Fruit fly (Drosophila melanogaster) whole organism, embryonic: ENCODE results near the gene CG6749.
A peak's percentile ranks its signal among the peaks of the same experiment; 100 is the strongest.

Source experiments
- CG10147 ChIP-seq: fragments of 200-800 bp; sonication (Bioruptor generic); optimal IDR thresholded peaks from 2 replicates; lab custom pipeline; 2019; ENCODE audit warnings: missing biosample characterization, mild to moderate bottlenecking, missing genetic modification characterization, moderate library complexity
- CG10321 ChIP-seq: fragments of 200-800 bp; sonication (Bioruptor generic); IDR thresholded peaks from 2 replicates; pipeline ENCODE4 v1.3.6; 2022; ENCODE audit warnings: missing biosample characterization, missing genetic modification characterization
- CG11247 ChIP-seq: fragments of 200-800 bp; sonication (Bioruptor generic); IDR thresholded peaks from 2 replicates; pipeline ENCODE4 v1.3.6; 2022; ENCODE audit warnings: missing biosample characterization, missing genetic modification characterization
- CG12071 ChIP-seq: fragments of 200-800 bp; sonication (Bioruptor generic); optimal IDR thresholded peaks from 3 replicates; lab custom pipeline; 2018; ENCODE audit warnings: missing biosample characterization, mild to moderate bottlenecking, missing genetic modification characterization
- CG12236 ChIP-seq: fragments of 200-800 bp; sonication (Bioruptor generic); optimal IDR thresholded peaks from 2 replicates; lab custom pipeline; 2016; ENCODE audit warnings: missing biosample characterization, missing genetic modification characterization
- CG15073 ChIP-seq: fragments of 200-800 bp; sonication (Bioruptor generic); optimal IDR thresholded peaks from 2 replicates; lab custom pipeline; 2016; ENCODE audit warnings: missing biosample characterization, missing genetic modification characterization
- CG1529 ChIP-seq: fragments of 200-800 bp; sonication (Bioruptor generic); optimal IDR thresholded peaks from 3 replicates; lab custom pipeline; 2018; ENCODE audit warnings: missing biosample characterization, missing genetic modification characterization
- CG18619 ChIP-seq: fragments of 200-800 bp; sonication (Bioruptor generic); optimal IDR thresholded peaks from 3 replicates; lab custom pipeline; 2017; ENCODE audit warnings: missing biosample characterization, mild to moderate bottlenecking, missing genetic modification characterization
- CG2120 ChIP-seq: fragments of 200-800 bp; sonication (Bioruptor generic); optimal IDR thresholded peaks from 3 replicates; lab custom pipeline; 2016; ENCODE audit warnings: missing biosample characterization, missing genetic modification characterization
- CG31388 ChIP-seq: fragments of 200-800 bp; sonication (Bioruptor generic); optimal IDR thresholded peaks from 2 replicates; lab custom pipeline; 2016; ENCODE audit warnings: missing biosample characterization, missing genetic modification characterization
- CG3163 ChIP-seq: fragments of 200-800 bp; sonication (Bioruptor generic); optimal IDR thresholded peaks from 3 replicates; lab custom pipeline; 2016; ENCODE audit warnings: missing biosample characterization, missing genetic modification characterization
- CG32767 ChIP-seq: fragments of 200-800 bp; sonication (Bioruptor generic); IDR thresholded peaks from 2 replicates; pipeline ENCODE4 v1.3.6; 2022; ENCODE audit warnings: missing biosample characterization, missing genetic modification characterization
- CG32772 ChIP-seq: fragments of 200-800 bp; sonication (Bioruptor generic); IDR thresholded peaks from 2 replicates; pipeline ENCODE4 v1.3.6; 2022; ENCODE audit warnings: missing biosample characterization, missing genetic modification characterization
- CG3838 ChIP-seq: fragments of 200-800 bp; sonication (Bioruptor generic); optimal IDR thresholded peaks from 3 replicates; lab custom pipeline; 2016; ENCODE audit warnings: missing biosample characterization, missing genetic modification characterization
- CG4617 ChIP-seq: fragments of 200-800 bp; sonication (Bioruptor generic); optimal IDR thresholded peaks from 3 replicates; lab custom pipeline; 2016; ENCODE audit warnings: missing biosample characterization, missing genetic modification characterization, borderline replicate concordance
- CG4854 ChIP-seq: fragments of 200-800 bp; sonication (Bioruptor generic); optimal IDR thresholded peaks from 2 replicates; lab custom pipeline; 2016; ENCODE audit warnings: missing biosample characterization, missing genetic modification characterization, inconsistent platforms
- CG6272 ChIP-seq: fragments of 200-800 bp; sonication (Bioruptor generic); IDR thresholded peaks from 2 replicates; pipeline ENCODE4 v1.3.6; 2022; ENCODE audit warnings: missing biosample characterization, missing genetic modification characterization
- CG6689 ChIP-seq: fragments of 200-800 bp; sonication (Bioruptor generic); IDR thresholded peaks from 2 replicates; pipeline ENCODE4 v1.3.6; 2022; ENCODE audit warnings: missing biosample characterization, missing genetic modification characterization
- CG7556 ChIP-seq: fragments of 200-800 bp; sonication (Bioruptor generic); optimal IDR thresholded peaks from 2 replicates; lab custom pipeline; 2017; ENCODE audit warnings: missing biosample characterization, mild to moderate bottlenecking, missing genetic modification characterization
- CG8089 ChIP-seq: fragments of 200-800 bp; sonication (Bioruptor generic); optimal IDR thresholded peaks from 3 replicates; lab custom pipeline; 2016; ENCODE audit warnings: missing biosample characterization, missing genetic modification characterization
- CG8924 ChIP-seq: fragments of 200-800 bp; optimal IDR thresholded peaks from 3 replicates; lab custom pipeline; 2019; ENCODE audit warnings: missing biosample characterization, mild to moderate bottlenecking, missing genetic modification characterization, moderate library complexity
- HLH54F ChIP-seq: fragments of 200-800 bp; sonication (Bioruptor generic); optimal IDR thresholded peaks from 3 replicates; lab custom pipeline; 2016; ENCODE audit warnings: missing biosample characterization, missing genetic modification characterization
- HmgD ChIP-seq: fragments of 200-800 bp; sonication (Bioruptor generic); optimal IDR thresholded peaks from 3 replicates; lab custom pipeline; 2016; ENCODE audit warnings: missing biosample characterization, missing genetic modification characterization
- Hr3 ChIP-seq: fragments of 200-800 bp; sonication (Bioruptor generic); optimal IDR thresholded peaks from 3 replicates; lab custom pipeline; 2016; ENCODE audit warnings: missing biosample characterization, missing genetic modification characterization
- Nf-YC ChIP-seq: fragments of 200-800 bp; optimal IDR thresholded peaks from 3 replicates; lab custom pipeline; 2019; ENCODE audit warnings: missing biosample characterization, mild to moderate bottlenecking, missing genetic modification characterization, moderate library complexity
- Rx ChIP-seq: fragments of 200-800 bp; sonication (Bioruptor generic); IDR thresholded peaks from 2 replicates; pipeline ENCODE4 v1.3.6; 2022; ENCODE audit warnings: missing biosample characterization, missing genetic modification characterization
- Tbp ChIP-seq: fragments of >200 bp; optimal IDR thresholded peaks from 2 replicates; lab custom pipeline; 2018; ENCODE audit warnings: missing biosample characterization, missing genetic modification characterization
- abd-A ChIP-seq: fragments of 200-800 bp; sonication (Bioruptor generic); optimal IDR thresholded peaks from 3 replicates; lab custom pipeline; 2019; ENCODE audit warnings: missing biosample characterization, mild to moderate bottlenecking, missing genetic modification characterization, moderate library complexity
- amos ChIP-seq: fragments of 200-800 bp; sonication (Bioruptor generic); IDR thresholded peaks from 2 replicates; pipeline ENCODE4 v1.3.6; 2022; ENCODE audit warnings: missing biosample characterization, missing genetic modification characterization; ENCODE audit not compliant: partially characterized antibody
- aop ChIP-seq: fragments of 200-800 bp; sonication (Bioruptor generic); IDR thresholded peaks from 2 replicates; pipeline ENCODE4 v1.3.6; 2022; ENCODE audit warnings: missing biosample characterization, missing genetic modification characterization
- az2 ChIP-seq: fragments of 200-800 bp; sonication (Bioruptor generic); optimal IDR thresholded peaks from 3 replicates; lab custom pipeline; 2016; ENCODE audit warnings: missing biosample characterization, missing genetic modification characterization
- cg ChIP-seq: fragments of 200-800 bp; sonication (Bioruptor generic); optimal IDR thresholded peaks from 3 replicates; lab custom pipeline; 2019; ENCODE audit warnings: missing biosample characterization, mild to moderate bottlenecking, missing genetic modification characterization, moderate library complexity
- esg ChIP-seq: fragments of 200-800 bp; sonication (Bioruptor generic); conservative IDR thresholded peaks from 2 replicates; pipeline ENCODE4 v1.3.6; 2022; ENCODE audit warnings: missing biosample characterization, missing genetic modification characterization
- fd64A ChIP-seq: fragments of 200-800 bp; sonication (Bioruptor generic); optimal IDR thresholded peaks from 3 replicates; lab custom pipeline; 2018; ENCODE audit warnings: missing biosample characterization, mild to moderate bottlenecking, missing genetic modification characterization
- gce ChIP-seq: fragments of 200-800 bp; sonication (Bioruptor generic); IDR thresholded peaks from 3 replicates; pipeline ENCODE4 v1.3.6; 2022; ENCODE audit warnings: missing biosample characterization, missing genetic modification characterization
- gt ChIP-seq: fragments of 200-800 bp; sonication (Bioruptor generic); IDR thresholded peaks from 2 replicates; pipeline ENCODE4 v1.3.6; 2022; ENCODE audit warnings: missing biosample characterization, missing genetic modification characterization
- ham ChIP-seq: fragments of 200-800 bp; sonication (Bioruptor generic); IDR thresholded peaks from 2 replicates; pipeline ENCODE4 v1.3.6; 2022; ENCODE audit warnings: missing biosample characterization, missing genetic modification characterization
- insv ChIP-seq, 2 experiments: fragments of 200-800 bp; sonication (Bioruptor generic); optimal IDR thresholded peaks; 3 replicates each; lab custom pipeline; 2016 to 2018; ENCODE audit warnings: missing biosample characterization in 2 of 2, missing genetic modification characterization in 2 of 2
- kah ChIP-seq: fragments of 200-800 bp; sonication (Bioruptor generic); optimal IDR thresholded peaks from 2 replicates; lab custom pipeline; 2018; ENCODE audit warnings: missing biosample characterization, mild to moderate bottlenecking, missing genetic modification characterization
- klu ChIP-seq: fragments of 200-800 bp; sonication (Bioruptor generic); IDR thresholded peaks from 2 replicates; pipeline ENCODE4 v1.3.6; 2022; ENCODE audit warnings: missing biosample characterization, missing genetic modification characterization
- kni ChIP-seq: fragments of 200-800 bp; sonication (Bioruptor generic); optimal IDR thresholded peaks from 3 replicates; lab custom pipeline; 2017; ENCODE audit warnings: mild to moderate bottlenecking, missing biosample characterization, missing genetic modification reagents, missing genetic modification characterization
- lmd ChIP-seq: fragments of 200-800 bp; sonication (Bioruptor generic); IDR thresholded peaks from 2 replicates; pipeline ENCODE4 v1.3.6; 2022; ENCODE audit warnings: missing biosample characterization, missing genetic modification characterization
- mld ChIP-seq: fragments of 200-800 bp; sonication (Bioruptor generic); IDR thresholded peaks from 3 replicates; pipeline ENCODE4 v1.3.6; 2022; ENCODE audit warnings: missing biosample characterization, missing genetic modification characterization; ENCODE audit not compliant: partially characterized antibody
- odd ChIP-seq: fragments of 200-800 bp; sonication (Bioruptor generic); optimal IDR thresholded peaks from 2 replicates; lab custom pipeline; 2017; ENCODE audit warnings: missing biosample characterization, mild to moderate bottlenecking, missing genetic modification characterization
- onecut ChIP-seq: fragments of 200-800 bp; sonication (Bioruptor generic); IDR thresholded peaks from 2 replicates; pipeline ENCODE4 v1.3.6; 2022; ENCODE audit warnings: missing biosample characterization, missing genetic modification characterization
- pnt ChIP-seq: fragments of 200-800 bp; sonication (Bioruptor generic); optimal IDR thresholded peaks from 3 replicates; lab custom pipeline; 2016; ENCODE audit warnings: missing biosample characterization, missing genetic modification characterization
- sr ChIP-seq: fragments of 200-800 bp; sonication (Bioruptor generic); IDR thresholded peaks from 3 replicates; pipeline ENCODE4 v1.3.6; 2022; ENCODE audit warnings: missing biosample characterization, missing genetic modification characterization
- sug ChIP-seq: fragments of 200-800 bp; optimal IDR thresholded peaks from 2 replicates; lab custom pipeline; 2019; ENCODE audit warnings: missing biosample characterization, mild to moderate bottlenecking, missing genetic modification characterization, moderate library complexity
- trem ChIP-seq: fragments of 200-800 bp; optimal IDR thresholded peaks from 3 replicates; lab custom pipeline; 2019; ENCODE audit warnings: missing biosample characterization, mild to moderate bottlenecking, missing genetic modification characterization, moderate library complexity
- vnd ChIP-seq: fragments of 200-800 bp; sonication (Bioruptor generic); IDR thresholded peaks from 3 replicates; pipeline ENCODE4 v1.3.6; 2022; ENCODE audit warnings: missing biosample characterization, missing genetic modification characterization; ENCODE audit not compliant: partially characterized antibody
- zfh2 ChIP-seq: fragments of 200-800 bp; sonication (Bioruptor generic); optimal IDR thresholded peaks from 2 replicates; lab custom pipeline; 2016; ENCODE audit warnings: missing biosample characterization, missing genetic modification characterization

Gene CG6749

dm6 chr3L:9713828-9714536, 19.6 kb downstream of the CG6749 start, which contains the start of gene vsg (continued):
- TF ChIP-seq CG4854 (GFP tag; lab: Kevin White, UChicago): peak; percentile 6
- TF ChIP-seq mld (GFP tag; lab: Robert Waterston, UW): peak; percentile 79; the same call in 2 of the 3 replicates
- TF ChIP-seq fd64A (GFP tag; lab: Kevin White, UChicago): no peak
- no peak for TF ChIP-seq cg
- TF ChIP-seq insv (GFP tag; optimal IDR thresholded peaks at IDR 0.05; lab: Kevin White, UChicago): peak in 1 of 2 experiments; percentile 61
- peak; percentile 83 for TF ChIP-seq az2 (GFP tag; lab: Kevin White, UChicago)
- peak; percentile 90 for TF ChIP-seq CG4617 (GFP tag; lab: Kevin White, UChicago)
- peak; percentile 78 for TF ChIP-seq CG2120 (GFP tag; lab: Kevin White, UChicago)
- peak; percentile 74 for TF ChIP-seq CG18619 (GFP tag; lab: Kevin White, UChicago)
- TF ChIP-seq HLH54F: peak; percentile 42
- no peak for TF ChIP-seq gt (GFP tag; lab: Robert Waterston, UW)
- peak; percentile 59 for TF ChIP-seq CG1529 (GFP tag; lab: Kevin White, UChicago)
- TF ChIP-seq trem: peak; percentile 76
- TF ChIP-seq odd (GFP tag; lab: Kevin White, UChicago): peak; percentile 70
- peak; percentile 57 for TF ChIP-seq CG32767 (GFP tag; lab: Robert Waterston, UW)
- TF ChIP-seq lmd (GFP tag; lab: Robert Waterston, UW): peak; percentile 74
- no peak for TF ChIP-seq CG15073 (GFP tag; lab: Kevin White, UChicago)
- no peak for TF ChIP-seq CG12071 (GFP tag; lab: Kevin White, UChicago)
- TF ChIP-seq CG10321: no peak
- TF ChIP-seq Hr3 (GFP tag; lab: Kevin White, UChicago): peak; percentile 90
- peak; percentile 28 for TF ChIP-seq pnt (GFP tag; lab: Kevin White, UChicago)
- TF ChIP-seq CG8924 (tag; lab: Kevin White, UChicago): peak; percentile 91
- peak; percentile 21; the same call in 1 of the 2 replicates for TF ChIP-seq onecut (GFP tag; lab: Robert Waterston, UW)
- peak; percentile 79 for TF ChIP-seq CG7556
- peak; percentile 74 for TF ChIP-seq CG6272
- no peak for TF ChIP-seq Tbp (GFP tag; lab: Kevin White, UChicago)
- no peak; the same call in 1 of the 2 replicates for TF ChIP-seq CG11247 (GFP tag; lab: Robert Waterston, UW)
- no peak for TF ChIP-seq kni (GFP tag; lab: Kevin White, UChicago)
- TF ChIP-seq CG3838 (GFP tag; lab: Kevin White, UChicago): no peak
- no peak for TF ChIP-seq CG12236 (GFP tag; lab: Kevin White, UChicago)
- TF ChIP-seq CG3163 (GFP tag; lab: Kevin White, UChicago): no peak
- no peak for TF ChIP-seq ham (GFP tag; lab: Robert Waterston, UW)
- peak; percentile 67 for TF ChIP-seq zfh2
- TF ChIP-seq aop (GFP tag; lab: Robert Waterston, UW): no peak
- peak; percentile 61 for TF ChIP-seq kah (GFP tag; lab: Kevin White, UChicago)
- TF ChIP-seq klu (GFP tag; lab: Robert Waterston, UW): peak; percentile 70
- TF ChIP-seq CG31388: peak; percentile 5
- TF ChIP-seq sr: no peak
- TF ChIP-seq CG6689 (GFP tag; lab: Robert Waterston, UW): peak; percentile 85
- TF ChIP-seq HmgD (GFP tag; lab: Kevin White, UChicago): peak; percentile 39
- TF ChIP-seq vnd: peak; percentile 83
- no peak for TF ChIP-seq gce (GFP tag; lab: Robert Waterston, UW)
- no peak for TF ChIP-seq Rx (GFP tag; lab: Robert Waterston, UW)
- peak; percentile 76 for TF ChIP-seq CG10147 (GFP tag; lab: Kevin White, UChicago)
- TF ChIP-seq amos (GFP tag; lab: Robert Waterston, UW): peak; percentile 97
- no peak for TF ChIP-seq abd-A
- TF ChIP-seq CG8089 (GFP tag; lab: Kevin White, UChicago): no peak
- TF ChIP-seq CG32772 (GFP tag; lab: Robert Waterston, UW): peak; percentile 59; the same call in 1 of the 2 replicates
- peak; percentile 85 for TF ChIP-seq Nf-YC
- TF ChIP-seq sug (tag; lab: Kevin White, UChicago): peak; percentile 91
- peak; percentile 72; the same call in 1 of the 2 replicates for TF ChIP-seq esg
